Fruit fly (Drosophila melanogaster): ENCODE data around the gene CG32109.

The CG32109 gene

dm6 chr3L:12729601-12730000 is 15.5 kb upstream of the CG32109 start (continued):
- no peak for TF ChIP-seq Ada2b (GFP tag; IDR thresholded peaks at IDR 0.05)
- TF ChIP-seq HHEX (GFP tag; optimal IDR thresholded peaks at IDR 0.05) = no peak
- TF ChIP-seq CG14050 (GFP tag; IDR thresholded peaks at IDR 0.05) = no peak

dm6 chr3L:12732742-12733141 is 12.4 kb upstream of the CG32109 start:
- peak; percentile 99 for TF ChIP-seq Dp (GFP tag; optimal IDR thresholded peaks at IDR 0.05)
- no peak for TF ChIP-seq CTCF (GFP tag; optimal IDR thresholded peaks at IDR 0.05)
- TF ChIP-seq Xbp1 (GFP tag; optimal IDR thresholded peaks at IDR 0.05) = no peak
- no peak for TF ChIP-seq CG14050 (GFP tag; IDR thresholded peaks at IDR 0.05)
- TF ChIP-seq Med (GFP tag) = peak; percentile 55
- no peak for TF ChIP-seq NK7.1 (GFP tag; optimal IDR thresholded peaks at IDR 0.05)
- peak; percentile 60 for TF ChIP-seq Scr (GFP tag; IDR thresholded peaks at IDR 0.05; ENCODE audit: partially characterized antibody)
- TF ChIP-seq HLH54F (GFP tag; optimal IDR thresholded peaks at IDR 0.05) = no peak
- no peak for TF ChIP-seq Meics (GFP tag; optimal IDR thresholded peaks at IDR 0.05)
- TF ChIP-seq CG13287 (GFP tag; IDR thresholded peaks at IDR 0.05; ENCODE audit: partially characterized antibody) = peak; percentile 77
- no peak for TF ChIP-seq CG12744 (GFP tag; optimal IDR thresholded peaks at IDR 0.05)
- peak; percentile 60; the same call in 1 of the 2 replicates for TF ChIP-seq sna (GFP tag; IDR thresholded peaks at IDR 0.05; ENCODE audit: partially characterized antibody)
- TF ChIP-seq CG11695 (GFP tag; IDR thresholded peaks at IDR 0.05) = no peak
- TF ChIP-seq ara (GFP tag; IDR thresholded peaks at IDR 0.05) = no peak
- no peak for TF ChIP-seq CG6683 (GFP tag; optimal IDR thresholded peaks at IDR 0.05)
- TF ChIP-seq Hand (GFP tag; optimal IDR thresholded peaks at IDR 0.05) = no peak
- TF ChIP-seq Hey (tag; optimal IDR thresholded peaks at IDR 0.05) = no peak
- no peak for TF ChIP-seq CG31388 (GFP tag; optimal IDR thresholded peaks at IDR 0.05)
- peak; percentile 75; the same call in 1 of the 2 replicates for TF ChIP-seq amos (GFP tag; IDR thresholded peaks at IDR 0.05; ENCODE audit: partially characterized antibody)
- TF ChIP-seq Blimp-1 (GFP tag; optimal IDR thresholded peaks at IDR 0.05) = no peak
- peak; percentile 79 for TF ChIP-seq CG2116 (GFP tag; optimal IDR thresholded peaks at IDR 0.05)
- no peak for TF ChIP-seq Ets97D (GFP tag; optimal IDR thresholded peaks at IDR 0.05)
- no peak for TF ChIP-seq CG4730 (GFP tag; IDR thresholded peaks at IDR 0.05)
- no peak for TF ChIP-seq CG12236 (GFP tag; optimal IDR thresholded peaks at IDR 0.05)
- TF ChIP-seq HLH3B (GFP tag; IDR thresholded peaks at IDR 0.05) = no peak
- no peak for TF ChIP-seq CG12219 (GFP tag; optimal IDR thresholded peaks at IDR 0.05)
- TF ChIP-seq CG16813 (GFP tag; IDR thresholded peaks at IDR 0.05; ENCODE audit: partially characterized antibody) = peak; percentile 64; the same call in 2 of the 3 replicates
- no peak for TF ChIP-seq z (GFP tag; IDR thresholded peaks at IDR 0.05)
- TF ChIP-seq Gsc (GFP tag; IDR thresholded peaks at IDR 0.05) = no peak
- TF ChIP-seq CG4820 (GFP tag; optimal IDR thresholded peaks at IDR 0.05) = no peak
- no peak for TF ChIP-seq pan (optimal IDR thresholded peaks at IDR 0.05)
- no peak for TF ChIP-seq pan (GFP tag; optimal IDR thresholded peaks at IDR 0.05 in 1 of 2, IDR thresholded peaks at IDR 0.05 in 1 of 2)
- TF ChIP-seq CG14014 (GFP tag; IDR thresholded peaks at IDR 0.05) = no peak
- no peak for TF ChIP-seq MESR4 (GFP tag; optimal IDR thresholded peaks at IDR 0.05)
- TF ChIP-seq p53 (GFP tag; optimal IDR thresholded peaks at IDR 0.05) = no peak
- TF ChIP-seq CG1832 (GFP tag; optimal IDR thresholded peaks at IDR 0.05) = no peak
- TF ChIP-seq knrl (GFP tag; IDR thresholded peaks at IDR 0.05; ENCODE audit: partially characterized antibody) = peak; percentile 64
- TF ChIP-seq CG34376 (GFP tag; optimal IDR thresholded peaks at IDR 0.05) = no peak
- TF ChIP-seq Pdp1 (GFP tag; optimal IDR thresholded peaks at IDR 0.05) = no peak
- TF ChIP-seq crol (GFP tag; IDR thresholded peaks at IDR 0.05) = no peak
- no peak for TF ChIP-seq cas (GFP tag; IDR thresholded peaks at IDR 0.05)
- TF ChIP-seq otp (GFP tag; IDR thresholded peaks at IDR 0.05) = no peak
- TF ChIP-seq tup (GFP tag; optimal IDR thresholded peaks at IDR 0.05) = no peak
- no peak for TF ChIP-seq B-H1 (GFP tag; IDR thresholded peaks at IDR 0.05)
- 0 out of 2 replicates have a peak, but pooled peaks have one; percentile 40 for TF ChIP-seq CG42726 (GFP tag; IDR thresholded peaks at IDR 0.05; ENCODE audit: partially characterized antibody)
- TF ChIP-seq corto (GFP tag; optimal IDR thresholded peaks at IDR 0.05) = no peak
- no peak for TF ChIP-seq fd102C (GFP tag; optimal IDR thresholded peaks at IDR 0.05)
